Worm (Caenorhabditis elegans): ENCODE data around the gene lect-2.

lect-2 gene

ce11 chrII:5801075-5801474, 10.6 kb downstream of the lect-2 start, which contains the start of the genes K05F1.9 and K05F1.1 (continued):
- TF ChIP-seq T26A5.8 (tag; optimal IDR thresholded peaks at IDR 0.05): no peak
- no peak for TF ChIP-seq mel-28 (tag; optimal IDR thresholded peaks at IDR 0.05; ENCODE audit: borderline replicate concordance)

- TF ChIP-seq ztf-25 (GFP tag; IDR thresholded peaks at IDR 0.05): no peak
- TF ChIP-seq pbrm-1 (GFP tag; IDR thresholded peaks at IDR 0.05): no peak
- no peak for TF ChIP-seq F10E7.11 (tag; optimal IDR thresholded peaks at IDR 0.05)
- TF ChIP-seq athp-1 (tag; optimal IDR thresholded peaks at IDR 0.05): no peak
- TF ChIP-seq Y56A3A.18 (GFP tag; IDR thresholded peaks at IDR 0.05): no peak
- no peak for TF ChIP-seq bed-1 (GFP tag; IDR thresholded peaks at IDR 0.05)
- no peak for TF ChIP-seq ceh-91 (GFP tag; IDR thresholded peaks at IDR 0.05)
- no peak for TF ChIP-seq cebp-1 (GFP tag; IDR thresholded peaks at IDR 0.05)
- TF ChIP-seq cebp-1 (tag; optimal IDR thresholded peaks at IDR 0.05): no peak
- no peak for TF ChIP-seq F49E8.2 (tag; optimal IDR thresholded peaks at IDR 0.05; ENCODE audit: insufficient read depth)
- TF ChIP-seq lin-54 (GFP tag; optimal IDR thresholded peaks at IDR 0.05): no peak
- no peak for TF ChIP-seq F57A8.1 (GFP tag; optimal IDR thresholded peaks at IDR 0.05)
- no peak for TF ChIP-seq rcor-1 (GFP tag; IDR thresholded peaks at IDR 0.05)
- no peak for TF ChIP-seq zfh-2 (GFP tag; conservative IDR thresholded peaks at IDR 0.05)
- no peak for TF ChIP-seq F39B2.1 (GFP tag; IDR thresholded peaks at IDR 0.05)
- TF ChIP-seq lir-1 (GFP tag; conservative IDR thresholded peaks at IDR 0.05): no peak
- no peak for TF ChIP-seq nfyb-1 (GFP tag; IDR thresholded peaks at IDR 0.05)
- TF ChIP-seq hmg-20 (GFP tag; IDR thresholded peaks at IDR 0.05): no peak
- TF ChIP-seq attf-3 (GFP tag; conservative IDR thresholded peaks at IDR 0.05): no peak
Observed at ce11 chrII:5804288-5804687, 13.8 kb downstream of the lect-2 start.

ce11 chrII:5805303-5805702, 14.8 kb downstream of the lect-2 start, which contains the start of gene K05F1.10:
Gene K05F1.10 (minus strand): TSS chrII:5805473.
- no peak for TF ChIP-seq nhr-120 (GFP tag; IDR thresholded peaks at IDR 0.05)
- TF ChIP-seq cebp-1 (GFP tag; IDR thresholded peaks at IDR 0.05): no peak
- TF ChIP-seq cebp-1 (tag; optimal IDR thresholded peaks at IDR 0.05): peak; percentile 42
- TF ChIP-seq mes-4 (tag; optimal IDR thresholded peaks at IDR 0.05): no peak
- TF ChIP-seq nhr-80 (tag; optimal IDR thresholded peaks at IDR 0.05): peak; percentile 34

ce11 chrII:5806563-5806962, 16.0 kb downstream of the lect-2 start:
- TF ChIP-seq F49E8.2 (tag; optimal IDR thresholded peaks at IDR 0.05; ENCODE audit: insufficient read depth) (no peak), nfyb-1 (GFP tag; IDR thresholded peaks at IDR 0.05) (0 out of 2 replicates have a peak, but pooled peaks have one; percentile 13), dox-1 (GFP tag; IDR thresholded peaks at IDR 0.05) (peak; percentile 33; the same call in 1 of the 2 replicates), nhr-80 (tag; optimal IDR thresholded peaks at IDR 0.05) (peak; percentile 92)

- no peak for TF ChIP-seq F23B12.7 (tag; optimal IDR thresholded peaks at IDR 0.05; ENCODE audit: insufficient read depth)
- TF ChIP-seq atf-7 (tag; optimal IDR thresholded peaks at IDR 0.05): no peak
- TF ChIP-seq hlh-26 (GFP tag; conservative IDR thresholded peaks at IDR 0.05): no peak
- no peak for TF ChIP-seq egrh-3 (GFP tag; IDR thresholded peaks at IDR 0.05)
- no peak for TF ChIP-seq ztf-25 (GFP tag; IDR thresholded peaks at IDR 0.05)
- no peak for TF ChIP-seq pha-4 (tag; optimal IDR thresholded peaks at IDR 0.05)
- no peak for TF ChIP-seq C17E4.6 (GFP tag; IDR thresholded peaks at IDR 0.05)
- no peak for TF ChIP-seq hrde-1 (tag; optimal IDR thresholded peaks at IDR 0.05; ENCODE audit: borderline replicate concordance)
- TF ChIP-seq Y56A3A.18 (GFP tag; IDR thresholded peaks at IDR 0.05): no peak
Observed at ce11 chrII:5810230-5810629, 19.7 kb downstream of the lect-2 start, which contains the start of the genes msp-64 and ZK1248.5. Gene msp-64 (minus strand): TSS chrII:5810330. Gene ZK1248.5 (plus strand): TSS chrII:5810514.
